Worm (Caenorhabditis elegans): ENCODE data around the gene ZK896.4.

Gene ZK896.4

ce11 chrIV:12830829-12831392 is 52.2 kb downstream of the ZK896.4 start:
- no peak for TF ChIP-seq ztf-18 (tag; optimal IDR thresholded peaks at IDR 0.05)
- peak; percentile 61 for TF ChIP-seq madf-6 (GFP tag; IDR thresholded peaks at IDR 0.05)
- TF ChIP-seq lin-40 (tag; optimal IDR thresholded peaks at IDR 0.05) = no peak
- TF ChIP-seq die-1 (tag; optimal IDR thresholded peaks at IDR 0.05) = no peak
- no peak for TF ChIP-seq rcor-1 (GFP tag; IDR thresholded peaks at IDR 0.05)
- TF ChIP-seq Y79H2A.3 (GFP tag; conservative IDR thresholded peaks at IDR 0.05) = no peak
- no peak for TF ChIP-seq attf-3 (GFP tag; conservative IDR thresholded peaks at IDR 0.05)
- no peak for TF ChIP-seq somi-1 (GFP tag; optimal IDR thresholded peaks at IDR 0.05)
- TF ChIP-seq bed-1 (GFP tag; IDR thresholded peaks at IDR 0.05) = no peak
- TF ChIP-seq fkh-3 (tag; optimal IDR thresholded peaks at IDR 0.05) = no peak
- no peak for TF ChIP-seq ceh-58 (GFP tag; IDR thresholded peaks at IDR 0.05)
- TF ChIP-seq C06A6.2 (GFP tag; conservative IDR thresholded peaks at IDR 0.05) = no peak
- TF ChIP-seq C17E4.6 (GFP tag; IDR thresholded peaks at IDR 0.05) = no peak
- no peak for TF ChIP-seq unc-62 (GFP tag; optimal IDR thresholded peaks at IDR 0.05)
- no peak for TF ChIP-seq F49E8.2 (tag; optimal IDR thresholded peaks at IDR 0.05; ENCODE audit: insufficient read depth)
- no peak for TF ChIP-seq F52B5.7 (tag; optimal IDR thresholded peaks at IDR 0.05)
- TF ChIP-seq hmg-1.2 (GFP tag; IDR thresholded peaks at IDR 0.05) = 0 out of 2 replicates have a peak, but pooled peaks have one; percentile 8
- no peak for TF ChIP-seq attf-5 (GFP tag; optimal IDR thresholded peaks at IDR 0.05)
- TF ChIP-seq lin-35 (GFP tag; optimal IDR thresholded peaks at IDR 0.05) = no peak
- TF ChIP-seq let-526 (GFP tag; IDR thresholded peaks at IDR 0.05) = no peak
- peak; percentile 0 for TF ChIP-seq snpc-3.4 (tag; optimal IDR thresholded peaks at IDR 0.05)
- TF ChIP-seq chd-7 (tag; optimal IDR thresholded peaks at IDR 0.05) = no peak
- TF ChIP-seq ceh-40 (GFP tag; IDR thresholded peaks at IDR 0.05) = no peak
- TF ChIP-seq efl-1 (GFP tag; optimal IDR thresholded peaks at IDR 0.05) = peak; percentile 68
- no peak for TF ChIP-seq egl-44 (GFP tag; IDR thresholded peaks at IDR 0.05)
- TF ChIP-seq ztf-25 (GFP tag; IDR thresholded peaks at IDR 0.05) = 0 out of 2 replicates have a peak, but pooled peaks have one; percentile 16
